Fruit fly (Drosophila melanogaster) Kc167 (cell line): Measurements from ENCODE around the gene CG15743.

Source experiments
- Myc ChIP-seq: fragments of >200 bp; optimal IDR thresholded peaks from 2 replicates; lab custom pipeline; 2017; ENCODE audit warnings: missing external identifiers
- Sin3A ChIP-seq: fragments of >200 bp; optimal IDR thresholded peaks from 2 replicates; lab custom pipeline; 2018; ENCODE audit warnings: missing external identifiers
- h ChIP-seq: fragments of >200 bp; optimal IDR thresholded peaks from 3 replicates; lab custom pipeline; 2018; ENCODE audit warnings: missing external identifiers
- insv ChIP-seq: fragments of >200 bp; optimal IDR thresholded peaks from 3 replicates; lab custom pipeline; 2018; ENCODE audit warnings: missing external identifiers
- psq ChIP-seq: fragments of >200 bp; optimal IDR thresholded peaks from 2 replicates; lab custom pipeline; 2017; ENCODE audit warnings: missing external identifiers
- ttk ChIP-seq: sonication (Bioruptor generic); optimal IDR thresholded peaks from 2 replicates; lab custom pipeline; 2017; ENCODE audit warnings: missing external identifiers

dm6 chrX:13307189-13307588 lies 21.7 kb downstream of the CG15743 start:
- no peak for TF ChIP-seq psq
- no peak for TF ChIP-seq h (lab: Kevin White, UChicago)
- no peak for TF ChIP-seq Sin3A (lab: Kevin White, UChicago)
- TF ChIP-seq ttk = no peak
- no peak for TF ChIP-seq insv (lab: Kevin White, UChicago)
- TF ChIP-seq Myc = no peak
